Worm (Caenorhabditis elegans) whole organism, L3 larva: ENCODE results near the gene F49C12.12.

Experiments
- R02D3.7 ChIP-seq: fragments of 150-350 bp; optimal IDR thresholded peaks from 2 replicates; lab custom pipeline; 2014; ENCODE audit warnings: missing biosample characterization, missing genetic modification characterization
- ZK546.5 ChIP-seq: sonication (generic microtip); optimal IDR thresholded peaks from 2 replicates; lab custom pipeline; 2017; ENCODE audit warnings: missing biosample characterization, missing genetic modification characterization
- aly-2 ChIP-seq: fragments of 150-350 bp; optimal IDR thresholded peaks from 2 replicates; lab custom pipeline; 2014; ENCODE audit warnings: missing biosample characterization, missing genetic modification characterization
- ama-1 ChIP-seq: fragments of 150-350 bp; optimal IDR thresholded peaks from 2 replicates; lab custom pipeline; 2018
- ceh-16 ChIP-seq: sonication (generic microtip); optimal IDR thresholded peaks from 2 replicates; lab custom pipeline; 2017; ENCODE audit warnings: missing biosample characterization, missing genetic modification characterization
- ceh-28 ChIP-seq: fragments of 150-350 bp; optimal IDR thresholded peaks from 2 replicates; lab custom pipeline; 2014; ENCODE audit warnings: missing biosample characterization, missing genetic modification reagents, missing genetic modification characterization
- ceh-82 ChIP-seq: fragments of 150-350 bp; optimal IDR thresholded peaks from 2 replicates; lab custom pipeline; 2014; ENCODE audit warnings: missing biosample characterization, missing genetic modification characterization
- ceh-9 ChIP-seq: sonication (generic microtip); optimal IDR thresholded peaks from 2 replicates; lab custom pipeline; 2018; ENCODE audit warnings: missing biosample characterization, missing genetic modification characterization
- daf-12 ChIP-seq: fragments of 150-350 bp; optimal IDR thresholded peaks from 2 replicates; lab custom pipeline; 2014; ENCODE audit warnings: missing biosample characterization, missing genetic modification reagents, missing genetic modification characterization
- egl-27 ChIP-seq: sonication (generic microtip); optimal IDR thresholded peaks from 4 replicates; lab custom pipeline; 2017; ENCODE audit warnings: missing biosample characterization, missing genetic modification reagents, missing genetic modification characterization
- egl-5 ChIP-seq: fragments of 150-350 bp; optimal IDR thresholded peaks from 2 replicates; lab custom pipeline; 2017; ENCODE audit warnings: missing biosample characterization, missing genetic modification reagents, missing genetic modification characterization, inconsistent platforms
- elt-1 ChIP-seq: fragments of 150-350 bp; optimal IDR thresholded peaks from 2 replicates; lab custom pipeline; 2014; ENCODE audit warnings: missing biosample characterization, missing genetic modification characterization
- elt-2 ChIP-seq: sonication (generic microtip); optimal IDR thresholded peaks from 2 replicates; lab custom pipeline; 2016; ENCODE audit warnings: missing genetic modification reagents, mild to moderate bottlenecking, missing genetic modification characterization, missing compliant biosample characterization
- elt-3 ChIP-seq, 3 experiments: fragments of 150-350 bp in 1 of 3; sonication (generic microtip) in 2 of 3; optimal IDR thresholded peaks; 2 replicates in 2 of 3; 4 replicates in 1 of 3; lab custom pipeline; 2014 to 2017; ENCODE audit warnings: missing biosample characterization in 3 of 3, missing genetic modification characterization in 3 of 3
- eor-1 ChIP-seq, 2 experiments: fragments of 150-350 bp; optimal IDR thresholded peaks; 2 replicates each; lab custom pipeline; 2014 to 2018; ENCODE audit warnings: missing biosample characterization in 2 of 2, missing genetic modification characterization in 2 of 2
- fkh-10 ChIP-seq: sonication (generic microtip); optimal IDR thresholded peaks from 2 replicates; lab custom pipeline; 2017; ENCODE audit warnings: missing biosample characterization, missing genetic modification reagents, missing genetic modification characterization
- fkh-2 ChIP-seq: fragments of 150-350 bp; optimal IDR thresholded peaks from 2 replicates; lab custom pipeline; 2014; ENCODE audit warnings: missing biosample characterization, missing genetic modification reagents, missing genetic modification characterization
- fos-1 ChIP-seq: fragments of 150-350 bp; optimal IDR thresholded peaks from 2 replicates; lab custom pipeline; 2014; ENCODE audit warnings: missing biosample characterization, missing genetic modification characterization
- hmg-11 ChIP-seq: sonication (generic microtip); optimal IDR thresholded peaks from 2 replicates; lab custom pipeline; 2016; ENCODE audit warnings: missing genetic modification characterization, missing compliant biosample characterization
- jun-1 ChIP-seq: fragments of 150-350 bp; optimal IDR thresholded peaks from 2 replicates; lab custom pipeline; 2014; ENCODE audit warnings: missing biosample characterization, missing genetic modification reagents, missing genetic modification characterization
- lin-15B ChIP-seq: fragments of 150-350 bp; optimal IDR thresholded peaks from 2 replicates; lab custom pipeline; 2014; ENCODE audit warnings: missing biosample characterization, missing genetic modification characterization
- lin-39 ChIP-seq: fragments of 150-350 bp; optimal IDR thresholded peaks from 2 replicates; lab custom pipeline; 2018; ENCODE audit warnings: missing biosample characterization, missing genetic modification reagents, missing genetic modification characterization
- lsy-12 ChIP-seq: sonication (generic microtip); optimal IDR thresholded peaks from 2 replicates; lab custom pipeline; 2016; ENCODE audit warnings: mild to moderate bottlenecking, missing genetic modification characterization, missing compliant biosample characterization
- mdl-1 ChIP-seq: fragments of 150-350 bp; optimal IDR thresholded peaks from 2 replicates; lab custom pipeline; 2014; ENCODE audit warnings: missing biosample characterization, missing genetic modification characterization
- mml-1 ChIP-seq: fragments of 150-350 bp; sonication (generic microtip); optimal IDR thresholded peaks from 3 replicates; lab custom pipeline; 2014; ENCODE audit warnings: missing biosample characterization, missing genetic modification characterization
- nfya-1 ChIP-seq: sonication (generic microtip); optimal IDR thresholded peaks from 2 replicates; lab custom pipeline; 2017; ENCODE audit warnings: missing genetic modification characterization, mild to moderate bottlenecking, missing compliant biosample characterization, antibody characterized with exemption, moderate library complexity; ENCODE audit not compliant: insufficient read depth
- nhr-11 ChIP-seq: fragments of 150-350 bp; optimal IDR thresholded peaks from 2 replicates; lab custom pipeline; 2014; ENCODE audit warnings: missing biosample characterization, missing genetic modification characterization
- nhr-12 ChIP-seq: fragments of 150-350 bp; optimal IDR thresholded peaks from 2 replicates; lab custom pipeline; 2014; ENCODE audit warnings: missing biosample characterization, missing genetic modification characterization
- nhr-23 ChIP-seq: fragments of 150-350 bp; optimal IDR thresholded peaks from 2 replicates; lab custom pipeline; 2014; ENCODE audit warnings: missing biosample characterization, missing genetic modification reagents, missing genetic modification characterization
- nhr-237 ChIP-seq: fragments of 150-350 bp; optimal IDR thresholded peaks from 2 replicates; lab custom pipeline; 2014; ENCODE audit warnings: missing biosample characterization, missing genetic modification characterization
- nhr-25 ChIP-seq: sonication (generic microtip); optimal IDR thresholded peaks from 2 replicates; lab custom pipeline; 2017; ENCODE audit warnings: missing biosample characterization, missing genetic modification characterization
- nhr-28 ChIP-seq: fragments of 150-350 bp; optimal IDR thresholded peaks from 2 replicates; lab custom pipeline; 2014; ENCODE audit warnings: missing biosample characterization, missing genetic modification characterization
- nhr-43 ChIP-seq: sonication (generic microtip); optimal IDR thresholded peaks from 2 replicates; lab custom pipeline; 2016; ENCODE audit warnings: mild to moderate bottlenecking, missing genetic modification characterization, missing compliant biosample characterization; ENCODE audit not compliant: poor library complexity, severe bottlenecking
- nhr-67 ChIP-seq: fragments of 150-350 bp; optimal IDR thresholded peaks from 2 replicates; lab custom pipeline; 2014; ENCODE audit warnings: missing biosample characterization, missing genetic modification characterization
- nhr-76 ChIP-seq: fragments of 150-350 bp; sonication (generic microtip); optimal IDR thresholded peaks from 5 replicates; lab custom pipeline; 2014; ENCODE audit warnings: missing biosample characterization, missing genetic modification characterization
- nhr-77 ChIP-seq: fragments of 150-350 bp; optimal IDR thresholded peaks from 2 replicates; lab custom pipeline; 2014; ENCODE audit warnings: missing biosample characterization, missing genetic modification characterization
- pha-4 ChIP-seq: fragments of 150-350 bp; optimal IDR thresholded peaks from 2 replicates; lab custom pipeline; 2014; ENCODE audit warnings: missing biosample characterization, missing genetic modification reagents, missing genetic modification characterization
- pqm-1 ChIP-seq: fragments of 150-350 bp; optimal IDR thresholded peaks from 2 replicates; lab custom pipeline; 2017; ENCODE audit warnings: missing biosample characterization, missing genetic modification characterization, inconsistent platforms
- sea-2 ChIP-seq: fragments of 150-350 bp; sonication (generic microtip); optimal IDR thresholded peaks from 4 replicates; lab custom pipeline; 2014; ENCODE audit warnings: missing biosample characterization, missing genetic modification reagents, missing genetic modification characterization
- skn-1 ChIP-seq: fragments of 150-350 bp; optimal IDR thresholded peaks from 2 replicates; lab custom pipeline; 2014; ENCODE audit warnings: missing biosample characterization, missing genetic modification characterization
- snpc-4 ChIP-seq: fragments of 150-350 bp; optimal IDR thresholded peaks from 2 replicates; lab custom pipeline; 2014; ENCODE audit warnings: missing biosample characterization, missing genetic modification characterization
- tbx-2 ChIP-seq: sonication (generic microtip); optimal IDR thresholded peaks from 2 replicates; lab custom pipeline; 2016; ENCODE audit warnings: mild to moderate bottlenecking, missing genetic modification characterization, missing compliant biosample characterization
- unc-39 ChIP-seq: sonication (generic microtip); optimal IDR thresholded peaks from 4 replicates; lab custom pipeline; 2017; ENCODE audit warnings: missing biosample characterization, missing genetic modification characterization
- unc-62 ChIP-seq: fragments of 150-350 bp; sonication (generic microtip); optimal IDR thresholded peaks from 4 replicates; lab custom pipeline; 2014; ENCODE audit warnings: missing biosample characterization, missing genetic modification reagents, missing genetic modification characterization
- zag-1 ChIP-seq: fragments of 150-350 bp; optimal IDR thresholded peaks from 2 replicates; lab custom pipeline; 2014; ENCODE audit warnings: missing biosample characterization, missing genetic modification characterization
- ztf-11 ChIP-seq: fragments of 150-350 bp; optimal IDR thresholded peaks from 2 replicates; lab custom pipeline; 2014; ENCODE audit warnings: missing biosample characterization, missing genetic modification characterization
- ztf-4 ChIP-seq: fragments of 150-350 bp; optimal IDR thresholded peaks from 2 replicates; lab custom pipeline; 2014; ENCODE audit warnings: missing biosample characterization, missing genetic modification characterization

The F49C12.12 gene

ce11 chrIV:9321039-9321851 lies at the start of gene F49C12.12, which contains the start of gene vha-17:
F49C12.12 (minus strand) TSS chrIV:9321089.
vha-17 (plus strand) TSS chrIV:9321801.
- TF ChIP-seq lsy-12 (tag; lab: Kevin White, UChicago) (no peak), nhr-43 (tag; lab: Kevin White, UChicago) (no peak), nhr-11 (tag; lab: Kevin White, UChicago) (no peak), ceh-82 (tag; lab: Kevin White, UChicago) (no peak), nhr-23 (tag; lab: Kevin White, UChicago) (peak; percentile 9), jun-1 (tag; lab: Kevin White, UChicago) (peak; percentile 1), lin-39 (tag; lab: Kevin White, UChicago) (no peak), ceh-28 (tag; lab: Kevin White, UChicago) (peak; percentile 38), hmg-11 (tag; lab: Kevin White, UChicago) (peak; percentile 0), zag-1 (tag; lab: Kevin White, UChicago) (no peak), ztf-11 (no peak), elt-2 (tag; lab: Kevin White, UChicago) (peak; percentile 43), eor-1 (tag; optimal IDR thresholded peaks at IDR 0.05; lab: Kevin White, UChicago) (no peak), egl-5 (tag; lab: Kevin White, UChicago) (no peak), pha-4 (tag; lab: Kevin White, UChicago) (peak; percentile 22), nhr-67 (tag; lab: Kevin White, UChicago) (no peak), R02D3.7 (tag; lab: Kevin White, UChicago) (no peak), ztf-4 (tag; lab: Kevin White, UChicago) (no peak), sea-2 (GFP tag; lab: Kevin White, UChicago) (no peak), fkh-2 (no peak), unc-39 (tag; lab: Kevin White, UChicago) (no peak), pqm-1 (tag; lab: Kevin White, UChicago) (no peak), egl-27 (tag; lab: Kevin White, UChicago) (no peak), mdl-1 (no peak), nhr-25 (no peak), fkh-10 (GFP tag; lab: Kevin White, UChicago) (no peak), ceh-16 (tag; lab: Kevin White, UChicago) (no peak), fos-1 (tag; lab: Kevin White, UChicago) (no peak), aly-2 (no peak), nhr-77 (no peak), lin-15B (tag; lab: Kevin White, UChicago) (peak; percentile 9), nfya-1 (tag; lab: Kevin White, UChicago) (peak; percentile 54), snpc-4 (tag; lab: Kevin White, UChicago) (peak; percentile 29), tbx-2 (no peak), mml-1 (no peak), nhr-76 (tag; lab: Kevin White, UChicago) (no peak), ama-1 (no peak), nhr-12 (no peak), skn-1 (tag; lab: Kevin White, UChicago) (peak; percentile 5), ceh-9 (tag; lab: Kevin White, UChicago) (no peak), elt-1 (no peak), nhr-28 (no peak), unc-62 (GFP tag; lab: Kevin White, UChicago) (no peak), nhr-237 (tag; lab: Kevin White, UChicago) (no peak), daf-12 (tag; lab: Kevin White, UChicago) (no peak), ZK546.5 (no peak), elt-3 (tag; optimal IDR thresholded peaks at IDR 0.05; lab: Kevin White, UChicago) (no peak)
